Worm (Caenorhabditis elegans): ENCODE data around the gene cwn-2.

The cwn-2 gene

DNA sequence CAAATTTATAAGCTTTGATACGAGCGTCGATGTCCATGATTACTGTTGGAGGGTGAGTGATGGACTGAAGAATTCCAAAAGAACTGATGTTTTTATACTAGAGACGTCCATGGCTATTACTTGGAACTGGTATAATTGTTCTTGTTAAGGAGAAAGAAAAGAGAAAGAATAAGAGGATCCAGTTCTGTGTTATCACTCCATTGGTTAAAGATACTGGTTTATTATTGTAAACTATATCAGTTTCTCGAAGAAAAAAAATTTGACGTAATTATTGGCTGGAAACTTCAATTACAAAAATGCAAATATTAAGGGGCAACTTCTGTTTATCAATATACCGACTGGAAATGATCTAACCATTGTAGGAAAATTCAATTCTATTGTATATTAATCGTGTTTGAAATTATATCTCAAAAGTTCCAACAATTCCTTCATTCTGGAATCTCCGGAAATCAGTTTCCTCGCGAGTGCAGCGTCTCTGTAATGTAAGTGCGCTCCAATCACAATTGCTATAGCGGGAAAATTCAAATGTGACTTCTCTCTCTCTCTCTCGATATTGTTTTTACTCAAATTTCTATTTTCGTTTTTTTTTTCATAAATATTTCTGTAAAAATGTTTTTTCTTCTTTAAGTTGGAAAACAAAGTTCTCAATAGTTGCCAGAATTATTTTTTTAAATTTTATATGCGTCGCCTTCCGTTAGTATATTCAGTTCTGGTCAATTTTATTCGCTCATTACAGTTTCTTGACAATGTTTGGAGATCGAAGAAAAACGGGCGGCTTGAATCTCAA lies 18.0 kb downstream of the cwn-2 start, which contains the start of the genes col-2 and ndc-80 (continued):
- TF ChIP-seq fkh-2 (tag; optimal IDR thresholded peaks at IDR 0.05) (no peak), skn-1 (tag; optimal IDR thresholded peaks at IDR 0.05) (peak; percentile 4), zag-1 (tag; optimal IDR thresholded peaks at IDR 0.05) (no peak), ZK546.5 (tag; optimal IDR thresholded peaks at IDR 0.05) (no peak), nhr-11 (tag; optimal IDR thresholded peaks at IDR 0.05) (no peak), nfya-1 (tag; optimal IDR thresholded peaks at IDR 0.05; ENCODE audit: insufficient read depth) (peak; percentile 84), ceh-9 (tag; optimal IDR thresholded peaks at IDR 0.05) (no peak), unc-62 (GFP tag; optimal IDR thresholded peaks at IDR 0.05) (no peak), nhr-67 (tag; optimal IDR thresholded peaks at IDR 0.05) (no peak), nhr-76 (tag; optimal IDR thresholded peaks at IDR 0.05) (no peak), eor-1 (tag; optimal IDR thresholded peaks at IDR 0.05) (no peak), snpc-4 (tag; optimal IDR thresholded peaks at IDR 0.05) (peak; percentile 36), fos-1 (tag; optimal IDR thresholded peaks at IDR 0.05) (no peak), R02D3.7 (tag; optimal IDR thresholded peaks at IDR 0.05) (peak; percentile 71), nhr-28 (tag; optimal IDR thresholded peaks at IDR 0.05) (no peak), elt-2 (tag; optimal IDR thresholded peaks at IDR 0.05) (no peak), nhr-25 (tag; optimal IDR thresholded peaks at IDR 0.05) (peak; percentile 70), elt-3 (tag; optimal IDR thresholded peaks at IDR 0.05) (no peak), nhr-237 (tag; optimal IDR thresholded peaks at IDR 0.05) (no peak), egl-5 (tag; optimal IDR thresholded peaks at IDR 0.05) (no peak)

- no peak for TF ChIP-seq fos-1 (tag; optimal IDR thresholded peaks at IDR 0.05)
- no peak for TF ChIP-seq pqm-1 (tag; optimal IDR thresholded peaks at IDR 0.05)
- no peak for TF ChIP-seq lsy-12 (tag; optimal IDR thresholded peaks at IDR 0.05)
- no peak for TF ChIP-seq nhr-77 (tag; optimal IDR thresholded peaks at IDR 0.05)
- TF ChIP-seq nhr-28 (tag; optimal IDR thresholded peaks at IDR 0.05) = no peak
- no peak for TF ChIP-seq snpc-4 (tag; optimal IDR thresholded peaks at IDR 0.05)
- TF ChIP-seq fkh-10 (GFP tag; optimal IDR thresholded peaks at IDR 0.05) = no peak
- TF ChIP-seq mdl-1 (tag; optimal IDR thresholded peaks at IDR 0.05) = no peak
- TF ChIP-seq zag-1 (tag; optimal IDR thresholded peaks at IDR 0.05) = no peak
- no peak for TF ChIP-seq ZK546.5 (tag; optimal IDR thresholded peaks at IDR 0.05)
- no peak for TF ChIP-seq lin-15B (tag; optimal IDR thresholded peaks at IDR 0.05)
- TF ChIP-seq ztf-11 (tag; optimal IDR thresholded peaks at IDR 0.05) = no peak
- TF ChIP-seq elt-2 (tag; optimal IDR thresholded peaks at IDR 0.05) = no peak
- no peak for TF ChIP-seq unc-62 (GFP tag; optimal IDR thresholded peaks at IDR 0.05)
- TF ChIP-seq egl-27 (tag; optimal IDR thresholded peaks at IDR 0.05) = no peak
Observed at ce11 chrIV:10089777-10090176, 22.2 kb downstream of the cwn-2 start, which contains the start of gene ttr-39. TSS of gene ttr-39 (minus strand) at chrIV:10089877.

- TF ChIP-seq nhr-25 (tag; optimal IDR thresholded peaks at IDR 0.05) = no peak
Observed at ce11 chrIV:10090358-10090757, 22.7 kb downstream of the cwn-2 start, which contains the start of gene ttbk-5. TSS of gene ttbk-5 (plus strand) at chrIV:10090658.

- TF ChIP-seq nhr-77 (tag; optimal IDR thresholded peaks at IDR 0.05) (no peak), ceh-28 (tag; optimal IDR thresholded peaks at IDR 0.05) (no peak), nhr-12 (tag; optimal IDR thresholded peaks at IDR 0.05) (no peak)
Observed at ce11 chrIV:10095171-10095570, 27.6 kb downstream of the cwn-2 start, which contains the start of the genes C04G2.5 and msp-36. TSS of gene C04G2.5 (minus strand) at chrIV:10095271. TSS of gene msp-36 (plus strand) at chrIV:10095433.

DNA sequence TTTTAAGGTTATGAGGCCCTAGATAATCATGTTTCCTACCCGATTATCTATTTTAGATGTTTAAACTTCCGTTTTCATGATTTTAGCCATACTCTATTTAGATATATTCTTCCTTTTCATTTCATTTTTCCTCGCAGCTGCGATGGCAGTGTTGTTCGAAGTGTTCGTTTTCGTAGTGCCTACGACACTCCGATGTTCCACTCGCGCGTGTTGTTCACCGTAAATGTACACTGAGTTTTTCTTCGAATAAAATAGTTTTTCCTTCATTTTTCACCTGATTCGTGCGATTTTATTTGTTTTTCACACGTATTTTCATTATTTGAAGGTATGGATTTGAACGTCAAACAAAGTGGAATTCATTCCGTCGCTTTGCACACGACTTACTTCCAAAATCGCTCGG lies 29.3 kb downstream of the cwn-2 start, which contains the start of gene dis-3:
Gene dis-3, plus strand, starts transcription at position 322 of the 400 bp plus-strand sequence.
- no peak for TF ChIP-seq nhr-28 (tag; optimal IDR thresholded peaks at IDR 0.05)
- no peak for TF ChIP-seq mml-1 (tag; optimal IDR thresholded peaks at IDR 0.05)
- TF ChIP-seq lin-39 (tag; optimal IDR thresholded peaks at IDR 0.05) = no peak
- TF ChIP-seq fos-1 (tag; optimal IDR thresholded peaks at IDR 0.05) = no peak
- TF ChIP-seq lin-15B (tag; optimal IDR thresholded peaks at IDR 0.05) = peak; percentile 42
- no peak for TF ChIP-seq nhr-12 (tag; optimal IDR thresholded peaks at IDR 0.05)
- TF ChIP-seq fkh-2 (tag; optimal IDR thresholded peaks at IDR 0.05) = no peak
- TF ChIP-seq mdl-1 (tag; optimal IDR thresholded peaks at IDR 0.05) = no peak
- no peak for TF ChIP-seq unc-39 (tag; optimal IDR thresholded peaks at IDR 0.05)
- no peak for TF ChIP-seq egl-5 (tag; optimal IDR thresholded peaks at IDR 0.05)
- TF ChIP-seq nfya-1 (tag; optimal IDR thresholded peaks at IDR 0.05; ENCODE audit: insufficient read depth) = no peak
- no peak for TF ChIP-seq lsy-12 (tag; optimal IDR thresholded peaks at IDR 0.05)
- TF ChIP-seq egl-27 (tag; optimal IDR thresholded peaks at IDR 0.05) = no peak
- TF ChIP-seq daf-12 (tag; optimal IDR thresholded peaks at IDR 0.05) = no peak
- TF ChIP-seq nhr-25 (tag; optimal IDR thresholded peaks at IDR 0.05) = no peak
- TF ChIP-seq R02D3.7 (tag; optimal IDR thresholded peaks at IDR 0.05) = peak; percentile 71

All from whole organism, L3 larva.